Worm (Caenorhabditis elegans): Measurements from ENCODE around the gene srg-68.
A peak's percentile ranks its signal among the peaks of the same experiment; 100 is the strongest.

Gene srg-68

ce11 chrV:5511720-5512119 lies 46.5 kb upstream of the srg-68 start:
- no peak for TF ChIP-seq unc-62 (GFP tag; optimal IDR thresholded peaks at IDR 0.05)
- peak in 1 of 2 experiments; percentile 27 for TF ChIP-seq lin-35 (GFP tag; optimal IDR thresholded peaks at IDR 0.05)
- TF ChIP-seq elt-2 (tag; optimal IDR thresholded peaks at IDR 0.05), result peak; percentile 67
- TF ChIP-seq ceh-90 (tag; optimal IDR thresholded peaks at IDR 0.05), result no peak
- TF ChIP-seq nhr-12 (tag; optimal IDR thresholded peaks at IDR 0.05), result no peak

ce11 chrV:5509966-5510365 lies 44.7 kb upstream of the srg-68 start:
- TF ChIP-seq fos-1 (tag; optimal IDR thresholded peaks at IDR 0.05) (no peak), C16A3.4 (tag; optimal IDR thresholded peaks at IDR 0.05) (no peak), irx-1 (tag; optimal IDR thresholded peaks at IDR 0.05) (no peak), lin-15B (tag; optimal IDR thresholded peaks at IDR 0.05) (no peak)

- TF ChIP-seq fkh-10 (GFP tag; optimal IDR thresholded peaks at IDR 0.05), result no peak
- TF ChIP-seq nhr-84 (tag; optimal IDR thresholded peaks at IDR 0.05), result no peak
- TF ChIP-seq elt-2 (tag; optimal IDR thresholded peaks at IDR 0.05), result no peak
- TF ChIP-seq mef-2 (tag; optimal IDR thresholded peaks at IDR 0.05), result no peak
- no peak for TF ChIP-seq efl-3 (GFP tag; optimal IDR thresholded peaks at IDR 0.05)
- no peak for TF ChIP-seq nhr-85 (tag)
- no peak for TF ChIP-seq unc-62 (GFP tag; optimal IDR thresholded peaks at IDR 0.05)
- no peak for TF ChIP-seq hlh-17 (GFP tag; optimal IDR thresholded peaks at IDR 0.05; ENCODE audit: borderline replicate concordance)
Measured at ce11 chrV:5509134-5509533, 43.9 kb upstream of the srg-68 start.

- TF ChIP-seq hlh-17 (GFP tag; optimal IDR thresholded peaks at IDR 0.05; ENCODE audit: borderline replicate concordance), result no peak
- TF ChIP-seq nhr-47 (tag; optimal IDR thresholded peaks at IDR 0.05), result no peak
- no peak for TF ChIP-seq mef-2 (tag; optimal IDR thresholded peaks at IDR 0.05)
- TF ChIP-seq ceh-82 (tag; optimal IDR thresholded peaks at IDR 0.05), result peak; percentile 92 to 95 (median 94)
- TF ChIP-seq elt-3 (tag; optimal IDR thresholded peaks at IDR 0.05), result peak in 2 of 6 experiments; percentile 71 to 84
- peak; percentile 89 for TF ChIP-seq isw-1 (GFP tag; IDR thresholded peaks at IDR 0.05)
- peak; percentile 89 for TF ChIP-seq nhr-85 (tag)
- peak; percentile 92 for TF ChIP-seq egl-13 (tag; optimal IDR thresholded peaks at IDR 0.05)
- no peak for TF ChIP-seq hlh-4 (tag; optimal IDR thresholded peaks at IDR 0.05)
- TF ChIP-seq zip-4 (GFP tag; optimal IDR thresholded peaks at IDR 0.05), result peak; percentile 83
- no peak for TF ChIP-seq unc-30 (tag; optimal IDR thresholded peaks at IDR 0.05)
- peak; percentile 79 for TF ChIP-seq lir-3 (tag; optimal IDR thresholded peaks at IDR 0.05; ENCODE audit: poor library complexity)
- TF ChIP-seq irx-1 (tag; optimal IDR thresholded peaks at IDR 0.05), result peak; percentile 88
- TF ChIP-seq ztf-4 (tag; optimal IDR thresholded peaks at IDR 0.05), result peak; percentile 67
- peak; percentile 36 for TF ChIP-seq fkh-4 (tag; optimal IDR thresholded peaks at IDR 0.05; ENCODE audit: borderline replicate concordance)
- TF ChIP-seq lin-15B (tag; optimal IDR thresholded peaks at IDR 0.05), result peak; percentile 77
- peak; percentile 21 for TF ChIP-seq aly-2 (tag; optimal IDR thresholded peaks at IDR 0.05)
- TF ChIP-seq pag-3 (tag; optimal IDR thresholded peaks at IDR 0.05; ENCODE audit: borderline replicate concordance, insufficient read depth), result peak; percentile 22
- TF ChIP-seq nhr-12 (tag; optimal IDR thresholded peaks at IDR 0.05), result peak; percentile 36
- peak; percentile 29 for TF ChIP-seq nhr-237 (tag; optimal IDR thresholded peaks at IDR 0.05)
- peak; percentile 79 for TF ChIP-seq snpc-4 (tag; optimal IDR thresholded peaks at IDR 0.05)
- TF ChIP-seq tlp-1 (tag; optimal IDR thresholded peaks at IDR 0.05), result no peak
- TF ChIP-seq pax-3 (tag; optimal IDR thresholded peaks at IDR 0.05), result peak; percentile 88
- no peak for TF ChIP-seq ama-1 (optimal IDR thresholded peaks at IDR 0.05)
- TF ChIP-seq vab-15 (tag; optimal IDR thresholded peaks at IDR 0.05), result no peak
- TF ChIP-seq hpl-2 (GFP tag; optimal IDR thresholded peaks at IDR 0.05), result peak; percentile 59
- peak; percentile 82 for TF ChIP-seq nhr-11 (tag; optimal IDR thresholded peaks at IDR 0.05)
- TF ChIP-seq F16B12.6 (tag; optimal IDR thresholded peaks at IDR 0.05), result peak; percentile 59
- peak; percentile 82 for TF ChIP-seq nhr-77 (tag; optimal IDR thresholded peaks at IDR 0.05)
- TF ChIP-seq aha-1 (tag; optimal IDR thresholded peaks at IDR 0.05), result peak; percentile 51
- TF ChIP-seq lin-13 (GFP tag; optimal IDR thresholded peaks at IDR 0.05), result peak; percentile 87
- peak; percentile 80 to 86 (median 86) for TF ChIP-seq dpl-1 (GFP tag; optimal IDR thresholded peaks at IDR 0.05)
- TF ChIP-seq sox-4 (tag; optimal IDR thresholded peaks at IDR 0.05), result peak; percentile 91
- peak; percentile 95 for TF ChIP-seq nhr-19 (GFP tag; conservative IDR thresholded peaks at IDR 0.05)
- peak; percentile 62 for TF ChIP-seq fkh-10 (GFP tag; optimal IDR thresholded peaks at IDR 0.05)
- TF ChIP-seq nhr-28 (tag; optimal IDR thresholded peaks at IDR 0.05), result no peak
- peak; percentile 58 for TF ChIP-seq blmp-1 (tag; optimal IDR thresholded peaks at IDR 0.05)
- TF ChIP-seq skn-1 (tag; optimal IDR thresholded peaks at IDR 0.05), result peak; percentile 68
Measured at ce11 chrV:5504807-5505442, 39.7 kb upstream of the srg-68 start, which contains the start of the genes dnj-19 and nhr-47. dnj-19 (minus strand) TSS chrV:5504857. nhr-47 (plus strand) TSS chrV:5505253.
